Fruit fly (Drosophila melanogaster) whole organism, embryonic: Measurements from ENCODE around the gene Pa1.

Source experiments
- Atf-2 ChIP-seq: fragments of 200-800 bp; sonication (Bioruptor generic); optimal IDR thresholded peaks from 2 replicates; lab custom pipeline; 2016; ENCODE audit warnings: missing biosample characterization, missing genetic modification characterization
- CG10147 ChIP-seq: fragments of 200-800 bp; sonication (Bioruptor generic); optimal IDR thresholded peaks from 2 replicates; lab custom pipeline; 2019; ENCODE audit warnings: missing biosample characterization, mild to moderate bottlenecking, missing genetic modification characterization, moderate library complexity
- CG10209 ChIP-seq: fragments of 200-800 bp; sonication (Bioruptor generic); optimal IDR thresholded peaks from 3 replicates; lab custom pipeline; 2017; ENCODE audit warnings: missing biosample characterization, mild to moderate bottlenecking, missing genetic modification characterization, missing genetic modification reagents
- CG1024 ChIP-seq: fragments of 200-800 bp; sonication (Bioruptor generic); IDR thresholded peaks from 2 replicates; pipeline ENCODE4 v1.3.6; 2022; ENCODE audit warnings: missing biosample characterization, missing genetic modification characterization
- CG10431 ChIP-seq: fragments of 200-800 bp; sonication (Bioruptor generic); optimal IDR thresholded peaks from 3 replicates; lab custom pipeline; 2018; ENCODE audit warnings: missing biosample characterization, mild to moderate bottlenecking, missing genetic modification characterization
- CG12299 ChIP-seq: fragments of 200-800 bp; sonication (Bioruptor generic); optimal IDR thresholded peaks from 2 replicates; lab custom pipeline; 2018; ENCODE audit warnings: missing biosample characterization, mild to moderate bottlenecking, missing genetic modification characterization
- CG15696 ChIP-seq: fragments of 200-800 bp; sonication (Bioruptor generic); optimal IDR thresholded peaks from 2 replicates; lab custom pipeline; 2019; ENCODE audit warnings: missing biosample characterization, mild to moderate bottlenecking, missing genetic modification characterization, moderate library complexity
- CG17385 ChIP-seq: fragments of 200-800 bp; sonication (Bioruptor generic); optimal IDR thresholded peaks from 3 replicates; lab custom pipeline; 2018; ENCODE audit warnings: missing biosample characterization, mild to moderate bottlenecking, missing genetic modification characterization
- CG30431 ChIP-seq: fragments of 200-800 bp; sonication (Bioruptor generic); optimal IDR thresholded peaks from 2 replicates; lab custom pipeline; 2017; ENCODE audit warnings: missing biosample characterization, missing genetic modification characterization
- CG31224 ChIP-seq: fragments of 200-800 bp; sonication (Bioruptor generic); IDR thresholded peaks from 2 replicates; pipeline ENCODE4 v1.3.6; 2022; ENCODE audit warnings: missing biosample characterization, missing genetic modification characterization
- CG3281 ChIP-seq: fragments of 200-800 bp; sonication (Bioruptor generic); optimal IDR thresholded peaks from 3 replicates; lab custom pipeline; 2017; ENCODE audit warnings: missing biosample characterization, mild to moderate bottlenecking, missing genetic modification characterization
- CG34376 ChIP-seq: fragments of 200-800 bp; sonication (Bioruptor generic); optimal IDR thresholded peaks from 2 replicates; lab custom pipeline; 2018; ENCODE audit warnings: missing biosample characterization, mild to moderate bottlenecking, missing genetic modification characterization
- CG3838 ChIP-seq: fragments of 200-800 bp; sonication (Bioruptor generic); optimal IDR thresholded peaks from 3 replicates; lab custom pipeline; 2016; ENCODE audit warnings: missing biosample characterization, missing genetic modification characterization
- CG3847 ChIP-seq: fragments of 200-800 bp; sonication (Bioruptor generic); IDR thresholded peaks from 2 replicates; pipeline ENCODE4 v1.3.6; 2022; ENCODE audit warnings: missing biosample characterization, missing genetic modification characterization
- CG4328 ChIP-seq: fragments of 200-800 bp; sonication (Bioruptor generic); optimal IDR thresholded peaks from 3 replicates; lab custom pipeline; 2017; ENCODE audit warnings: missing biosample characterization, missing genetic modification reagents, missing genetic modification characterization
- CG4424 ChIP-seq: fragments of 200-800 bp; sonication (Bioruptor generic); optimal IDR thresholded peaks from 3 replicates; lab custom pipeline; 2016; ENCODE audit warnings: missing biosample characterization, missing genetic modification characterization
- CG6765 ChIP-seq: fragments of 200-800 bp; sonication (Bioruptor generic); optimal IDR thresholded peaks from 3 replicates; lab custom pipeline; 2017; ENCODE audit warnings: missing biosample characterization, mild to moderate bottlenecking, missing genetic modification characterization
- CG9215 ChIP-seq: fragments of 200-800 bp; sonication (Bioruptor generic); IDR thresholded peaks from 2 replicates; pipeline ENCODE4 v1.3.6; 2022; ENCODE audit warnings: missing biosample characterization, missing genetic modification characterization
- Dref ChIP-seq: fragments of 200-800 bp; sonication (Bioruptor generic); IDR thresholded peaks from 2 replicates; pipeline ENCODE4 v1.3.6; 2022; ENCODE audit warnings: missing biosample characterization, missing genetic modification characterization
- Ets65A ChIP-seq: fragments of 200-800 bp; sonication (Bioruptor generic); peaks from one replicate; lab custom pipeline; 2016; ENCODE audit warnings: missing biosample characterization, missing genetic modification characterization
- Hand ChIP-seq: fragments of 200-800 bp; sonication (Bioruptor generic); optimal IDR thresholded peaks from 2 replicates; lab custom pipeline; 2017; ENCODE audit warnings: mild to moderate bottlenecking, missing biosample characterization, missing genetic modification reagents, missing genetic modification characterization
- Hey ChIP-seq: fragments of 200-800 bp; sonication (Bioruptor generic); optimal IDR thresholded peaks from 3 replicates; lab custom pipeline; 2018; ENCODE audit warnings: missing biosample characterization, mild to moderate bottlenecking, missing genetic modification characterization
- HmgZ ChIP-seq: fragments of 200-800 bp; sonication (Bioruptor generic); optimal IDR thresholded peaks from 2 replicates; lab custom pipeline; 2018; ENCODE audit warnings: missing biosample characterization, mild to moderate bottlenecking, missing genetic modification characterization
- Hr3 ChIP-seq: fragments of 200-800 bp; sonication (Bioruptor generic); optimal IDR thresholded peaks from 3 replicates; lab custom pipeline; 2016; ENCODE audit warnings: missing biosample characterization, missing genetic modification characterization
- Med ChIP-seq: fragments of 200-800 bp; sonication (Bioruptor generic); peaks from one replicate; lab custom pipeline; 2016; ENCODE audit warnings: missing biosample characterization, missing genetic modification characterization, mild to moderate bottlenecking, inconsistent platforms, moderate library complexity
- NfI ChIP-seq: fragments of 200-800 bp; sonication (Bioruptor generic); optimal IDR thresholded peaks from 3 replicates; lab custom pipeline; 2018; ENCODE audit warnings: missing biosample characterization, mild to moderate bottlenecking, missing genetic modification characterization, moderate library complexity
- Sin3A ChIP-seq: fragments of >200 bp; optimal IDR thresholded peaks from 2 replicates; lab custom pipeline; 2018
- Six4 ChIP-seq: fragments of 200-800 bp; sonication (Bioruptor generic); optimal IDR thresholded peaks from 2 replicates; lab custom pipeline; 2016; ENCODE audit warnings: missing biosample characterization, missing genetic modification characterization
- Tbp ChIP-seq: fragments of >200 bp; optimal IDR thresholded peaks from 2 replicates; lab custom pipeline; 2018; ENCODE audit warnings: missing biosample characterization, missing genetic modification characterization
- Usf ChIP-seq: fragments of 200-800 bp; sonication (Bioruptor generic); optimal IDR thresholded peaks from 2 replicates; lab custom pipeline; 2017; ENCODE audit warnings: missing genotype, missing biosample characterization, missing genetic modification characterization
- ara ChIP-seq: fragments of 200-800 bp; sonication (Bioruptor generic); IDR thresholded peaks from 2 replicates; pipeline ENCODE4 v1.3.6; 2022; ENCODE audit warnings: missing biosample characterization, missing genetic modification characterization
- ato ChIP-seq: fragments of 200-800 bp; sonication (Bioruptor generic); IDR thresholded peaks from 2 replicates; pipeline ENCODE4 v1.3.6; 2022; ENCODE audit warnings: missing biosample characterization, missing genetic modification characterization; ENCODE audit not compliant: partially characterized antibody
- chinmo ChIP-seq: fragments of 200-800 bp; sonication (Bioruptor generic); IDR thresholded peaks from 4 replicates; pipeline ENCODE4 v1.3.6; 2022; ENCODE audit warnings: missing biosample characterization, missing genetic modification characterization; ENCODE audit not compliant: partially characterized antibody
- danr ChIP-seq: fragments of 200-800 bp; sonication (Bioruptor generic); IDR thresholded peaks from 2 replicates; pipeline ENCODE4 v1.3.6; 2022; ENCODE audit warnings: missing biosample characterization, missing genetic modification characterization
- disco-r ChIP-seq: fragments of 200-800 bp; sonication (Bioruptor generic); optimal IDR thresholded peaks from 2 replicates; lab custom pipeline; 2016; ENCODE audit warnings: missing biosample characterization, missing genetic modification characterization
- fd96Cb ChIP-seq: fragments of 200-800 bp; sonication (Bioruptor generic); optimal IDR thresholded peaks from 2 replicates; lab custom pipeline; 2018; ENCODE audit warnings: missing biosample characterization, mild to moderate bottlenecking, missing genetic modification characterization, moderate library complexity
- gcm2 ChIP-seq: fragments of 200-800 bp; sonication (Bioruptor generic); optimal IDR thresholded peaks from 2 replicates; lab custom pipeline; 2016; ENCODE audit warnings: missing biosample characterization, missing genetic modification characterization
- jing ChIP-seq: fragments of 200-800 bp; sonication (Bioruptor generic); optimal IDR thresholded peaks from 2 replicates; lab custom pipeline; 2018; ENCODE audit warnings: missing biosample characterization, mild to moderate bottlenecking, missing genetic modification characterization
- lab ChIP-seq: fragments of 200-800 bp; sonication (Bioruptor generic); optimal IDR thresholded peaks from 3 replicates; lab custom pipeline; 2017; ENCODE audit warnings: missing biosample characterization, missing genetic modification characterization, mild to moderate bottlenecking, moderate library complexity, missing genetic modification reagents
- lmd ChIP-seq: fragments of 200-800 bp; sonication (Bioruptor generic); IDR thresholded peaks from 2 replicates; pipeline ENCODE4 v1.3.6; 2022; ENCODE audit warnings: missing biosample characterization, missing genetic modification characterization
- lola ChIP-seq, 3 experiments: fragments of >200 bp in 2 of 3; fragments of 200-800 bp in 1 of 3; sonication (Bioruptor generic) in 1 of 3; optimal IDR thresholded peaks; 2 replicates each; lab custom pipeline; 2017 to 2019; ENCODE audit warnings: missing biosample characterization in 3 of 3, missing genetic modification characterization in 3 of 3, mild to moderate bottlenecking in 1 of 3, moderate library complexity in 1 of 3
- p53 ChIP-seq: fragments of 200-800 bp; sonication (Bioruptor generic); optimal IDR thresholded peaks from 2 replicates; lab custom pipeline; 2016; ENCODE audit warnings: missing biosample characterization, missing genetic modification characterization
- peb ChIP-seq: fragments of 200-800 bp; sonication (Bioruptor generic); IDR thresholded peaks from 2 replicates; pipeline ENCODE4 v1.3.6; 2022; ENCODE audit warnings: missing biosample characterization, missing genetic modification characterization
- pnt ChIP-seq: fragments of 200-800 bp; sonication (Bioruptor generic); optimal IDR thresholded peaks from 3 replicates; lab custom pipeline; 2016; ENCODE audit warnings: missing biosample characterization, missing genetic modification characterization
- prd ChIP-seq, 3 experiments: fragments of >200 bp in 2 of 3; fragments of 200-800 bp in 1 of 3; sonication (Bioruptor generic) in 1 of 3; optimal IDR thresholded peaks in 2 of 3; IDR thresholded peaks in 1 of 3; 2 replicates in 2 of 3; 3 replicates in 1 of 3; pipeline versions ENCODE4 v1.3.6 to Lab custom; 2017 to 2022; ENCODE audit warnings: missing biosample characterization in 1 of 3, missing genetic modification characterization in 1 of 3
- sob ChIP-seq: fragments of 200-800 bp; sonication (Bioruptor generic); IDR thresholded peaks from 2 replicates; pipeline ENCODE4 v1.3.6; 2022; ENCODE audit warnings: missing biosample characterization, missing genetic modification characterization
- stwl ChIP-seq: fragments of 200-800 bp; sonication (Bioruptor generic); optimal IDR thresholded peaks from 3 replicates; lab custom pipeline; 2018; ENCODE audit warnings: missing biosample characterization, mild to moderate bottlenecking, missing genetic modification characterization, moderate library complexity
- tup ChIP-seq: fragments of 200-800 bp; sonication (Bioruptor generic); optimal IDR thresholded peaks from 2 replicates; lab custom pipeline; 2016; ENCODE audit warnings: missing biosample characterization, mild to moderate bottlenecking, missing genetic modification characterization, moderate library complexity
- zf30C ChIP-seq: fragments of 200-800 bp; sonication (Bioruptor generic); optimal IDR thresholded peaks from 3 replicates; lab custom pipeline; 2018; ENCODE audit warnings: missing biosample characterization, mild to moderate bottlenecking, missing genetic modification characterization

The Pa1 gene

dm6 chrX:11389494-11390447, 30.7 kb downstream of the Pa1 start (continued):
- TF ChIP-seq Usf (GFP tag; lab: Kevin White, UChicago) (no peak), CG4328 (GFP tag; lab: Kevin White, UChicago) (no peak), CG9215 (GFP tag; lab: Robert Waterston, UW) (no peak), Hand (GFP tag; lab: Kevin White, UChicago) (no peak), ara (GFP tag; lab: Robert Waterston, UW) (no peak), CG12299 (no peak), Atf-2 (GFP tag; lab: Kevin White, UChicago) (no peak), CG10147 (GFP tag; lab: Kevin White, UChicago) (no peak), pnt (no peak), Dref (GFP tag; lab: Robert Waterston, UW) (peak; percentile 65), sob (GFP tag; lab: Robert Waterston, UW) (no peak), Ets65A (GFP tag; lab: Kevin White, UChicago) (no peak), Sin3A (no peak), lola (GFP tag; optimal IDR thresholded peaks at IDR 0.05; lab: Kevin White, UChicago) (no peak), Hey (tag; lab: Kevin White, UChicago) (no peak), CG30431 (GFP tag; lab: Kevin White, UChicago) (no peak), CG3281 (GFP tag; lab: Kevin White, UChicago) (peak; percentile 5), fd96Cb (tag; lab: Kevin White, UChicago) (no peak), peb (GFP tag; lab: Robert Waterston, UW) (no peak), CG1024 (no peak), CG10431 (no peak), danr (GFP tag; lab: Robert Waterston, UW) (no peak), gcm2 (GFP tag; lab: Kevin White, UChicago) (no peak), HmgZ (no peak), CG17385 (GFP tag; lab: Kevin White, UChicago) (peak; percentile 96), zf30C (GFP tag; lab: Kevin White, UChicago) (no peak), Tbp (GFP tag; lab: Kevin White, UChicago) (no peak), NfI (no peak), ato (GFP tag; lab: Robert Waterston, UW) (no peak; the same call in 1 of the 2 replicates), tup (GFP tag; lab: Kevin White, UChicago) (no peak), CG34376 (GFP tag; lab: Kevin White, UChicago) (no peak), CG4424 (no peak), lmd (GFP tag; lab: Robert Waterston, UW) (no peak), stwl (peak; percentile 70), Hr3 (GFP tag; lab: Kevin White, UChicago) (no peak), Six4 (GFP tag; lab: Kevin White, UChicago) (no peak), Med (GFP tag; lab: Kevin White, UChicago) (peak; percentile 54), jing (no peak), CG3838 (GFP tag; lab: Kevin White, UChicago) (no peak), p53 (GFP tag; lab: Kevin White, UChicago) (no peak), CG15696 (tag; lab: Kevin White, UChicago) (no peak), lab (GFP tag; lab: Kevin White, UChicago) (no peak), CG3847 (GFP tag; lab: Robert Waterston, UW) (no peak), disco-r (GFP tag; lab: Kevin White, UChicago) (no peak), CG10209 (GFP tag; lab: Kevin White, UChicago) (no peak), prd (optimal IDR thresholded peaks at IDR 0.05; lab: Kevin White, UChicago) (no peak), prd (GFP tag; IDR thresholded peaks at IDR 0.05; lab: Robert Waterston, UW) (no peak), CG31224 (GFP tag; lab: Robert Waterston, UW) (no peak), CG6765 (GFP tag; lab: Kevin White, UChicago) (no peak), chinmo (peak; percentile 65; the same call in 3 of the 4 replicates)
